Worm (Caenorhabditis elegans) whole organism, L1 larva: ENCODE measurements around the gene R05G6.1.
A peak's percentile ranks its signal among the peaks of the same experiment; 100 is the strongest.

Experiments
- C04F5.9 ChIP-seq: sonication (generic microtip); optimal IDR thresholded peaks from 2 replicates; lab custom pipeline; 2016; ENCODE audit warnings: missing genetic modification characterization, missing compliant biosample characterization
- C16A3.4 ChIP-seq: fragments of 150-350 bp; optimal IDR thresholded peaks from 2 replicates; lab custom pipeline; 2014; ENCODE audit warnings: missing biosample characterization, missing genetic modification characterization
- F16B12.6 ChIP-seq: fragments of 150-350 bp; optimal IDR thresholded peaks from 2 replicates; lab custom pipeline; 2014; ENCODE audit warnings: missing biosample characterization, missing genetic modification characterization
- Y116A8C.19 ChIP-seq: sonication (generic microtip); optimal IDR thresholded peaks from 2 replicates; lab custom pipeline; 2016; ENCODE audit warnings: missing compliant biosample characterization, missing genetic modification characterization, borderline replicate concordance
- alr-1 ChIP-seq: fragments of 200-800 bp; sonication (Bioruptor generic); optimal IDR thresholded peaks from 2 replicates; lab custom pipeline; 2018; ENCODE audit warnings: borderline replicate concordance, mild to moderate bottlenecking, missing genetic modification characterization, missing compliant biosample characterization
- blmp-1 ChIP-seq: fragments of 150-350 bp; optimal IDR thresholded peaks from 2 replicates; lab custom pipeline; 2014; ENCODE audit warnings: missing biosample characterization, missing genetic modification characterization
- ceh-8 ChIP-seq: fragments of 200-800 bp; sonication (Bioruptor generic); optimal IDR thresholded peaks from 2 replicates; lab custom pipeline; 2018; ENCODE audit warnings: mild to moderate bottlenecking, missing genetic modification characterization, moderate library complexity, missing compliant biosample characterization
- ceh-88 ChIP-seq: fragments of 200-800 bp; sonication (Bioruptor generic); IDR thresholded peaks from 2 replicates; pipeline ENCODE4 v1.3.6; 2022; ENCODE audit warnings: missing genetic modification characterization, missing compliant biosample characterization
- ceh-90 ChIP-seq: sonication (generic microtip); optimal IDR thresholded peaks from 2 replicates; lab custom pipeline; 2016; ENCODE audit warnings: missing genetic modification characterization, missing compliant biosample characterization
- dpl-1 ChIP-seq, 3 experiments: fragments of 150-350 bp in 2 of 3; sonication (generic microtip) in 1 of 3; optimal IDR thresholded peaks; 2 replicates each; lab custom pipeline; 2014 to 2017; ENCODE audit warnings: missing biosample characterization in 3 of 3, missing genetic modification characterization in 3 of 3, missing genetic modification reagents in 3 of 3
- efl-1 ChIP-seq, 4 experiments: fragments of 150-350 bp; optimal IDR thresholded peaks in 3 of 4; peaks in 1 of 4; 1 replicate in 1 of 4; 2 replicates in 3 of 4; lab custom pipeline; 2014; ENCODE audit warnings: missing biosample characterization in 2 of 4, missing genetic modification characterization in 2 of 4, missing genetic modification reagents in 2 of 4
- egl-27 ChIP-seq, 2 experiments: fragments of 150-350 bp in 1 of 2; sonication (generic microtip); optimal IDR thresholded peaks; 3 replicates each; lab custom pipeline; 2017 to 2018; ENCODE audit warnings: missing biosample characterization in 2 of 2, missing genetic modification characterization in 2 of 2, missing genetic modification reagents in 2 of 2
- fkh-8 ChIP-seq: sonication (generic microtip); optimal IDR thresholded peaks from 2 replicates; lab custom pipeline; 2016; ENCODE audit warnings: mild to moderate bottlenecking, missing genetic modification characterization, missing compliant biosample characterization
- grh-1 ChIP-seq: fragments of 200-800 bp; sonication (Bioruptor generic); IDR thresholded peaks from 2 replicates; pipeline ENCODE4 v1.3.6; 2022; ENCODE audit warnings: missing genetic modification reagents, missing genetic modification characterization, missing compliant biosample characterization
- hlh-4 ChIP-seq: sonication (generic microtip); optimal IDR thresholded peaks from 2 replicates; lab custom pipeline; 2016; ENCODE audit warnings: mild to moderate bottlenecking, missing genetic modification characterization, missing compliant biosample characterization
- hpl-2 ChIP-seq: fragments of 150-350 bp; optimal IDR thresholded peaks from 2 replicates; lab custom pipeline; 2014; ENCODE audit warnings: missing biosample characterization, missing genetic modification reagents, missing genetic modification characterization
- jun-1 ChIP-seq: fragments of 150-350 bp; optimal IDR thresholded peaks from 2 replicates; lab custom pipeline; 2014; ENCODE audit warnings: missing biosample characterization, missing genetic modification reagents, missing genetic modification characterization
- lin-14 ChIP-seq: fragments of 200-800 bp; sonication (Bioruptor generic); optimal IDR thresholded peaks from 2 replicates; lab custom pipeline; 2018; ENCODE audit warnings: mild to moderate bottlenecking, missing genetic modification characterization, moderate library complexity, missing compliant biosample characterization
- lin-35 ChIP-seq, 2 experiments: fragments of 150-350 bp; optimal IDR thresholded peaks; 2 replicates each; lab custom pipeline; 2014; ENCODE audit warnings: missing biosample characterization in 2 of 2, missing genetic modification characterization in 2 of 2, missing genetic modification reagents in 2 of 2
- lin-39 ChIP-seq: fragments of 150-350 bp; optimal IDR thresholded peaks from 2 replicates; lab custom pipeline; 2014; ENCODE audit warnings: missing biosample characterization, missing genetic modification reagents, missing genetic modification characterization
- lir-3 ChIP-seq: sonication (generic microtip); optimal IDR thresholded peaks from 2 replicates; lab custom pipeline; 2016; ENCODE audit warnings: mild to moderate bottlenecking, missing genetic modification characterization, moderate library complexity, missing compliant biosample characterization; ENCODE audit not compliant: poor library complexity
- lsy-2 ChIP-seq, 2 experiments: fragments of 150-350 bp; optimal IDR thresholded peaks; 2 replicates each; lab custom pipeline; 2014; ENCODE audit warnings: missing biosample characterization in 2 of 2, missing genetic modification characterization in 2 of 2
- mdl-1 ChIP-seq, 2 experiments: fragments of 150-350 bp; optimal IDR thresholded peaks; 2 replicates each; lab custom pipeline; 2014 to 2017; ENCODE audit warnings: missing biosample characterization in 2 of 2, missing genetic modification characterization in 2 of 2, inconsistent platforms in 1 of 2
- nhr-20 ChIP-seq: sonication (generic microtip); optimal IDR thresholded peaks from 2 replicates; lab custom pipeline; 2016; ENCODE audit warnings: mild to moderate bottlenecking, missing genetic modification characterization, missing compliant biosample characterization
- nhr-76 ChIP-seq: sonication (generic microtip); optimal IDR thresholded peaks from 2 replicates; lab custom pipeline; 2017; ENCODE audit warnings: missing biosample characterization, missing genetic modification characterization
- nhr-84 ChIP-seq: sonication (generic microtip); optimal IDR thresholded peaks from 2 replicates; lab custom pipeline; 2017; ENCODE audit warnings: missing biosample characterization, missing genetic modification characterization
- nhr-85 ChIP-seq: sonication (generic microtip); peaks from one replicate; lab custom pipeline; 2016; ENCODE audit warnings: missing genetic modification characterization, inconsistent platforms, missing compliant biosample characterization
- pag-3 ChIP-seq: sonication (generic microtip); optimal IDR thresholded peaks from 2 replicates; lab custom pipeline; 2017; ENCODE audit warnings: missing genetic modification characterization, mild to moderate bottlenecking, missing compliant biosample characterization, antibody characterized with exemption, borderline replicate concordance; ENCODE audit not compliant: insufficient read depth
- pax-3 ChIP-seq: fragments of 200-800 bp; sonication (Bioruptor generic); optimal IDR thresholded peaks from 2 replicates; lab custom pipeline; 2018; ENCODE audit warnings: mild to moderate bottlenecking, missing genetic modification characterization, moderate library complexity, missing compliant biosample characterization
- rnt-1 ChIP-seq: sonication (generic microtip); optimal IDR thresholded peaks from 2 replicates; lab custom pipeline; 2016; ENCODE audit warnings: mild to moderate bottlenecking, missing genetic modification characterization, moderate library complexity, missing compliant biosample characterization
- skn-1 ChIP-seq: fragments of 150-350 bp; optimal IDR thresholded peaks from 2 replicates; lab custom pipeline; 2014; ENCODE audit warnings: missing biosample characterization, missing genetic modification characterization
- snpc-4 ChIP-seq: fragments of 150-350 bp; optimal IDR thresholded peaks from 2 replicates; lab custom pipeline; 2014; ENCODE audit warnings: missing biosample characterization, missing genetic modification characterization
- sox-4 ChIP-seq: sonication (generic microtip); optimal IDR thresholded peaks from 2 replicates; lab custom pipeline; 2016; ENCODE audit warnings: missing genetic modification characterization, missing compliant biosample characterization
- sup-37 ChIP-seq: fragments of 200-800 bp; sonication (Bioruptor generic); optimal IDR thresholded peaks from 2 replicates; lab custom pipeline; 2018; ENCODE audit warnings: mild to moderate bottlenecking, missing genetic modification characterization, missing compliant biosample characterization
- swsn-7 ChIP-seq: sonication (generic microtip); optimal IDR thresholded peaks from 2 replicates; lab custom pipeline; 2016; ENCODE audit warnings: missing genetic modification characterization, missing compliant biosample characterization
- tbx-2 ChIP-seq: sonication (generic microtip); optimal IDR thresholded peaks from 2 replicates; lab custom pipeline; 2016; ENCODE audit warnings: missing genetic modification characterization, missing compliant biosample characterization
- unc-130 ChIP-seq: fragments of 150-350 bp; optimal IDR thresholded peaks from 2 replicates; lab custom pipeline; 2017; ENCODE audit warnings: missing biosample characterization, missing genetic modification characterization, inconsistent platforms
- unc-30 ChIP-seq: sonication (generic microtip); optimal IDR thresholded peaks from 2 replicates; lab custom pipeline; 2017; ENCODE audit warnings: missing biosample characterization, missing genetic modification characterization
- unc-62 ChIP-seq: fragments of 150-350 bp; optimal IDR thresholded peaks from 2 replicates; lab custom pipeline; 2014; ENCODE audit warnings: missing biosample characterization, missing genetic modification reagents, missing genetic modification characterization
- unc-86 ChIP-seq: sonication (generic microtip); optimal IDR thresholded peaks from 2 replicates; lab custom pipeline; 2016; ENCODE audit warnings: missing genetic modification characterization, missing compliant biosample characterization
- zip-4 ChIP-seq: fragments of 200-800 bp; sonication (Bioruptor generic); optimal IDR thresholded peaks from 2 replicates; lab custom pipeline; 2018; ENCODE audit warnings: mild to moderate bottlenecking, missing genetic modification characterization, moderate library complexity, missing compliant biosample characterization

R05G6.1 gene

ce11 chrIV:7556265-7556866 is 23.9 kb downstream of the R05G6.1 start, which contains the start of the genes F49E8.7, F49E8.8 and nprl-2:
Gene F49E8.7, minus strand, starts transcription at chrIV:7556365.
Gene F49E8.8, plus strand, starts transcription at chrIV:7556637.
Gene nprl-2, plus strand, starts transcription at chrIV:7556816.
- TF ChIP-seq mdl-1 (tag; optimal IDR thresholded peaks at IDR 0.05; lab: Kevin White, UChicago) = no peak
- TF ChIP-seq F16B12.6 (tag; lab: Kevin White, UChicago) = peak; percentile 61
- TF ChIP-seq lsy-2 (tag; optimal IDR thresholded peaks at IDR 0.05; lab: Kevin White, UChicago) = no peak
- no peak for TF ChIP-seq grh-1 (GFP tag; lab: Robert Waterston, UW)
- no peak for TF ChIP-seq efl-1 (optimal IDR thresholded peaks at IDR 0.05; lab: Kevin White, UChicago)
- peak in 1 of 2 experiments; percentile 22 for TF ChIP-seq efl-1 (GFP tag; optimal IDR thresholded peaks at IDR 0.05 in 1 of 2; lab: Kevin White, UChicago)
- no peak for TF ChIP-seq lir-3 (tag; lab: Kevin White, UChicago)
- no peak for TF ChIP-seq jun-1 (tag; lab: Kevin White, UChicago)
- TF ChIP-seq unc-62 (GFP tag; lab: Kevin White, UChicago) = no peak

- no peak for TF ChIP-seq skn-1 (tag; lab: Kevin White, UChicago)
- TF ChIP-seq dpl-1 (GFP tag; optimal IDR thresholded peaks at IDR 0.05; lab: Kevin White, UChicago) = no peak
- TF ChIP-seq efl-1 (optimal IDR thresholded peaks at IDR 0.05; lab: Kevin White, UChicago) = no peak
- TF ChIP-seq efl-1 (GFP tag; optimal IDR thresholded peaks at IDR 0.05 in 1 of 2; lab: Kevin White, UChicago) = no peak
- no peak for TF ChIP-seq ceh-90 (tag; lab: Kevin White, UChicago)
- no peak for TF ChIP-seq lsy-2 (tag; optimal IDR thresholded peaks at IDR 0.05; lab: Kevin White, UChicago)
- no peak for TF ChIP-seq lin-35 (GFP tag; optimal IDR thresholded peaks at IDR 0.05; lab: Kevin White, UChicago)
- TF ChIP-seq fkh-8 (tag; lab: Kevin White, UChicago) = no peak
- TF ChIP-seq ceh-8 (GFP tag; lab: Kevin White, UChicago) = no peak
- no peak for TF ChIP-seq pax-3 (tag; lab: Kevin White, UChicago)
- TF ChIP-seq F16B12.6 (tag; lab: Kevin White, UChicago) = no peak
Observed at ce11 chrIV:7558653-7559052, 26.2 kb downstream of the R05G6.1 start.

ce11 chrIV:7559237-7559636 is 26.8 kb downstream of the R05G6.1 start:
- TF ChIP-seq blmp-1 (tag; lab: Kevin White, UChicago) (peak; percentile 45), C04F5.9 (tag; lab: Kevin White, UChicago) (no peak)

ce11 chrIV:7561614-7562142 is 29.2 kb downstream of the R05G6.1 start, which contains the start of gene ima-3:
Gene ima-3, minus strand, starts transcription at chrIV:7561664.
- TF ChIP-seq nhr-85 (tag; lab: Kevin White, UChicago) (no peak), nhr-76 (tag; lab: Kevin White, UChicago) (no peak), nhr-84 (tag; lab: Kevin White, UChicago) (no peak), lin-39 (no peak), hlh-4 (tag; lab: Kevin White, UChicago) (no peak), mdl-1 (tag; optimal IDR thresholded peaks at IDR 0.05; lab: Kevin White, UChicago) (no peak), rnt-1 (tag; lab: Kevin White, UChicago) (peak; percentile 41), alr-1 (tag; lab: Kevin White, UChicago) (no peak), blmp-1 (tag; lab: Kevin White, UChicago) (peak; percentile 69), ceh-88 (GFP tag; lab: Robert Waterston, UW) (no peak), unc-62 (GFP tag; lab: Kevin White, UChicago) (no peak), snpc-4 (peak; percentile 2), unc-86 (no peak), ceh-8 (GFP tag; lab: Kevin White, UChicago) (no peak), grh-1 (GFP tag; lab: Robert Waterston, UW) (no peak), nhr-20 (tag; lab: Kevin White, UChicago) (no peak), tbx-2 (tag; lab: Kevin White, UChicago) (peak; percentile 5), F16B12.6 (tag; lab: Kevin White, UChicago) (peak; percentile 13), unc-130 (tag; lab: Kevin White, UChicago) (no peak), egl-27 (tag; optimal IDR thresholded peaks at IDR 0.05; lab: Kevin White, UChicago) (no peak), lin-35 (GFP tag; optimal IDR thresholded peaks at IDR 0.05; lab: Kevin White, UChicago) (peak; percentile 20 to 78), hpl-2 (GFP tag; lab: Kevin White, UChicago) (no peak), unc-30 (tag; lab: Kevin White, UChicago) (no peak), sup-37 (no peak), pag-3 (tag; lab: Kevin White, UChicago) (no peak), swsn-7 (tag; lab: Kevin White, UChicago) (no peak), lin-14 (GFP tag; lab: Kevin White, UChicago) (peak; percentile 16), C16A3.4 (tag; lab: Kevin White, UChicago) (peak; percentile 87), fkh-8 (tag; lab: Kevin White, UChicago) (no peak), Y116A8C.19 (tag; lab: Kevin White, UChicago) (no peak), zip-4 (no peak), sox-4 (no peak)
